Worm (Caenorhabditis elegans): ENCODE results near the gene K02A2.5.
"Not testable (repeated sequence)": the region's sequence is repeated elsewhere in the genome, so short reads cannot be mapped to it uniquely, and the experiment has no call there.

DNA sequence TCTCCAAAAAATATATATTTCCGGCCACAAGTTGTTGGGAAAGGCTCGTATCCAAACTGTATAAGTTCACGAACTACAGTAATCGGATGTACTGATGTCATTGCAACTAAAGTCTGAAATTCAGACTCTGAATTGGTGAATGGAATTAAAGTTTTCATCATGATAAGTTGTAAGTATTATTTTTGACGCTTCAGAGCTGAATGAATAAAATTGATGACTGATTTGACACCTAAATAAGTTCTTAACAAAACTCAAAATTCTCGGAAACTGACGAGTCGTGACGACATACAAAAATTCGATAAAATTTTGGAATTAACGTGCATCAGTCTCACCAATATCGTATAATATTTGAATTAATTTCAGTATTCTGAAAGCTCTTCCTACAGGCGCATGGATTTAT is 41.6 kb downstream of the K02A2.5 start, which contains the start of gene F43E2.11:
- TF ChIP-seq ztf-23 (GFP tag; IDR thresholded peaks at IDR 0.05); ref-1 (GFP tag; conservative IDR thresholded peaks at IDR 0.05); tab-1 (GFP tag; IDR thresholded peaks at IDR 0.05): not testable (repeated sequence)

Data from whole organism, midembryonic.